Worm (Caenorhabditis elegans) whole organism, mixed stage, embryonic: ENCODE data around the gene vha-7.

Experiments used
- M03D4.4 ChIP-seq: sonication (generic microtip); optimal IDR thresholded peaks from 2 replicates; lab custom pipeline; 2017; ENCODE audit warnings: mild to moderate bottlenecking, missing genetic modification characterization, missing compliant biosample characterization
- ceh-39 ChIP-seq: fragments of 150-350 bp; optimal IDR thresholded peaks from 2 replicates; lab custom pipeline; 2014; ENCODE audit warnings: missing biosample characterization, missing genetic modification characterization
- ceh-43 ChIP-seq: fragments of 200-800 bp; sonication (Bioruptor generic); optimal IDR thresholded peaks from 2 replicates; lab custom pipeline; 2018; ENCODE audit warnings: mild to moderate bottlenecking, missing genetic modification characterization, moderate library complexity, missing compliant biosample characterization
- ceh-83 ChIP-seq: fragments of 200-800 bp; sonication (Bioruptor generic); optimal IDR thresholded peaks from 2 replicates; lab custom pipeline; 2018; ENCODE audit warnings: mild to moderate bottlenecking, missing genetic modification characterization, missing compliant biosample characterization
- ces-1 ChIP-seq: fragments of 150-350 bp; optimal IDR thresholded peaks from 2 replicates; lab custom pipeline; 2014; ENCODE audit warnings: missing biosample characterization, missing genetic modification reagents, missing genetic modification characterization
- cnd-1 ChIP-seq: fragments of 200-800 bp; sonication (Bioruptor generic); optimal IDR thresholded peaks from 2 replicates; lab custom pipeline; 2018; ENCODE audit warnings: mild to moderate bottlenecking, missing genetic modification characterization, missing compliant biosample characterization
- drap-1 ChIP-seq: fragments of 200-800 bp; sonication (Bioruptor generic); optimal IDR thresholded peaks from 3 replicates; lab custom pipeline; 2018; ENCODE audit warnings: mild to moderate bottlenecking, missing genetic modification characterization, missing compliant biosample characterization
- elt-1 ChIP-seq: sonication (generic microtip); optimal IDR thresholded peaks from 2 replicates; lab custom pipeline; 2017; ENCODE audit warnings: missing genetic modification characterization, mild to moderate bottlenecking, missing compliant biosample characterization, antibody characterized with exemption, moderate library complexity, borderline replicate concordance; ENCODE audit not compliant: insufficient read depth
- elt-3 ChIP-seq: fragments of 150-350 bp; optimal IDR thresholded peaks from 2 replicates; lab custom pipeline; 2014; ENCODE audit warnings: missing biosample characterization, missing genetic modification characterization
- flh-1 ChIP-seq: fragments of 200-800 bp; sonication (Bioruptor generic); optimal IDR thresholded peaks from 2 replicates; lab custom pipeline; 2018; ENCODE audit warnings: mild to moderate bottlenecking, missing genetic modification characterization, moderate library complexity, missing compliant biosample characterization
- ham-2 ChIP-seq: fragments of 200-800 bp; sonication (Bioruptor generic); optimal IDR thresholded peaks from 2 replicates; lab custom pipeline; 2018; ENCODE audit warnings: mild to moderate bottlenecking, missing genetic modification characterization, missing compliant biosample characterization
- hlh-1 ChIP-seq: fragments of 150-350 bp; optimal IDR thresholded peaks from 2 replicates; lab custom pipeline; 2014; ENCODE audit warnings: missing biosample characterization, missing genetic modification reagents, missing genetic modification characterization
- lin-13 ChIP-seq: fragments of 150-350 bp; optimal IDR thresholded peaks from 2 replicates; lab custom pipeline; 2014; ENCODE audit warnings: missing biosample characterization, missing genetic modification characterization
- lin-32 ChIP-seq: fragments of 200-800 bp; sonication (Bioruptor generic); optimal IDR thresholded peaks from 2 replicates; lab custom pipeline; 2018; ENCODE audit warnings: mild to moderate bottlenecking, missing genetic modification characterization, missing compliant biosample characterization
- lsy-2 ChIP-seq: fragments of 150-350 bp; optimal IDR thresholded peaks from 2 replicates; lab custom pipeline; 2014; ENCODE audit warnings: missing biosample characterization, missing genetic modification characterization
- mab-5 ChIP-seq: fragments of 150-350 bp; optimal IDR thresholded peaks from 2 replicates; lab custom pipeline; 2014; ENCODE audit warnings: missing biosample characterization, missing genetic modification characterization
- mep-1 ChIP-seq: fragments of 150-350 bp; optimal IDR thresholded peaks from 2 replicates; lab custom pipeline; 2017; ENCODE audit warnings: missing biosample characterization, missing genetic modification reagents, missing genetic modification characterization, inconsistent platforms
- mls-2 ChIP-seq: sonication (generic microtip); optimal IDR thresholded peaks from 2 replicates; lab custom pipeline; 2016; ENCODE audit warnings: mild to moderate bottlenecking, missing genetic modification characterization, moderate library complexity, missing compliant biosample characterization
- nhr-237 ChIP-seq: fragments of 150-350 bp; optimal IDR thresholded peaks from 2 replicates; lab custom pipeline; 2014; ENCODE audit warnings: missing biosample characterization, missing genetic modification characterization
- nhr-28 ChIP-seq: fragments of 150-350 bp; optimal IDR thresholded peaks from 2 replicates; lab custom pipeline; 2014; ENCODE audit warnings: missing biosample characterization, missing genetic modification characterization
- nhr-76 ChIP-seq: sonication (generic microtip); optimal IDR thresholded peaks from 2 replicates; lab custom pipeline; 2017; ENCODE audit warnings: missing biosample characterization, missing genetic modification characterization
- pha-4 ChIP-seq: fragments of 150-350 bp; optimal IDR thresholded peaks from 2 replicates; lab custom pipeline; 2018; ENCODE audit warnings: missing biosample characterization, missing genetic modification reagents, missing genetic modification characterization
- sem-2 ChIP-seq: fragments of 200-800 bp; sonication (Bioruptor generic); optimal IDR thresholded peaks from 2 replicates; lab custom pipeline; 2018; ENCODE audit warnings: mild to moderate bottlenecking, missing genetic modification characterization, missing compliant biosample characterization
- snpc-4 ChIP-seq: fragments of 150-350 bp; optimal IDR thresholded peaks from 2 replicates; lab custom pipeline; 2014; ENCODE audit warnings: missing biosample characterization, missing genetic modification characterization
- unc-120 ChIP-seq: sonication (generic microtip); optimal IDR thresholded peaks from 2 replicates; lab custom pipeline; 2017; ENCODE audit warnings: missing genetic modification characterization, missing compliant biosample characterization; ENCODE audit not compliant: poor library complexity, severe bottlenecking
- unc-62 ChIP-seq: fragments of 150-350 bp; optimal IDR thresholded peaks from 2 replicates; lab custom pipeline; 2014; ENCODE audit warnings: missing biosample characterization, missing genetic modification reagents, missing genetic modification characterization
- zip-8 ChIP-seq: fragments of 150-350 bp; optimal IDR thresholded peaks from 2 replicates; lab custom pipeline; 2014; ENCODE audit warnings: missing biosample characterization, missing genetic modification characterization

vha-7 gene

ce11 chrIV:12617934-12618333 is 22.3 kb upstream of the vha-7 start:
- TF ChIP-seq sem-2 (GFP tag; lab: Kevin White, UChicago) (no peak), ceh-43 (GFP tag; lab: Kevin White, UChicago) (no peak), drap-1 (GFP tag; lab: Kevin White, UChicago) (no peak)

- TF ChIP-seq lsy-2 (tag; lab: Kevin White, UChicago) = no peak
- no peak for TF ChIP-seq flh-1
- no peak for TF ChIP-seq hlh-1 (tag; lab: Kevin White, UChicago)
- no peak for TF ChIP-seq unc-62 (GFP tag; lab: Kevin White, UChicago)
- TF ChIP-seq ham-2 = no peak
- TF ChIP-seq zip-8 (tag; lab: Kevin White, UChicago) = no peak
- no peak for TF ChIP-seq mep-1 (tag; lab: Kevin White, UChicago)
- no peak for TF ChIP-seq pha-4 (tag; lab: Kevin White, UChicago)
- TF ChIP-seq elt-3 = no peak
- no peak for TF ChIP-seq drap-1 (GFP tag; lab: Kevin White, UChicago)
Measured at ce11 chrIV:12618877-12619276, 21.4 kb upstream of the vha-7 start.

ce11 chrIV:12620921-12621320 is 19.3 kb upstream of the vha-7 start:
- no peak for TF ChIP-seq nhr-28
- TF ChIP-seq sem-2 (GFP tag; lab: Kevin White, UChicago) = no peak
- TF ChIP-seq mab-5 (tag; lab: Kevin White, UChicago) = no peak
- peak; percentile 54 for TF ChIP-seq unc-62 (GFP tag; lab: Kevin White, UChicago)
- peak; percentile 84 for TF ChIP-seq hlh-1 (tag; lab: Kevin White, UChicago)
- no peak for TF ChIP-seq M03D4.4

ce11 chrIV:12630922-12631321 is 9.3 kb upstream of the vha-7 start, which contains the start of gene ark-1:
Gene ark-1 (minus strand): TSS chrIV:12631022.
- no peak for TF ChIP-seq lin-32
- TF ChIP-seq hlh-1 (tag; lab: Kevin White, UChicago) = no peak
- TF ChIP-seq mab-5 (tag; lab: Kevin White, UChicago) = no peak
- TF ChIP-seq nhr-237 (tag; lab: Kevin White, UChicago) = no peak
- no peak for TF ChIP-seq nhr-28
- no peak for TF ChIP-seq mep-1 (tag; lab: Kevin White, UChicago)
- TF ChIP-seq unc-120 (tag; lab: Kevin White, UChicago) = no peak
- TF ChIP-seq nhr-76 (tag; lab: Kevin White, UChicago) = no peak
- no peak for TF ChIP-seq M03D4.4
- TF ChIP-seq mls-2 (tag; lab: Kevin White, UChicago) = no peak
- no peak for TF ChIP-seq lsy-2 (tag; lab: Kevin White, UChicago)
- TF ChIP-seq flh-1 = no peak
- no peak for TF ChIP-seq unc-62 (GFP tag; lab: Kevin White, UChicago)
- TF ChIP-seq snpc-4 (tag; lab: Kevin White, UChicago) = no peak
- TF ChIP-seq drap-1 (GFP tag; lab: Kevin White, UChicago) = no peak
- TF ChIP-seq ceh-43 (GFP tag; lab: Kevin White, UChicago) = no peak
- TF ChIP-seq ceh-39 = no peak
- TF ChIP-seq, all 35 proteins: peak for 0

ce11 chrIV:12632430-12632829 is 7.8 kb upstream of the vha-7 start:
- TF ChIP-seq hlh-1 (tag; lab: Kevin White, UChicago) (no peak), ces-1 (peak; percentile 64)

DNA sequence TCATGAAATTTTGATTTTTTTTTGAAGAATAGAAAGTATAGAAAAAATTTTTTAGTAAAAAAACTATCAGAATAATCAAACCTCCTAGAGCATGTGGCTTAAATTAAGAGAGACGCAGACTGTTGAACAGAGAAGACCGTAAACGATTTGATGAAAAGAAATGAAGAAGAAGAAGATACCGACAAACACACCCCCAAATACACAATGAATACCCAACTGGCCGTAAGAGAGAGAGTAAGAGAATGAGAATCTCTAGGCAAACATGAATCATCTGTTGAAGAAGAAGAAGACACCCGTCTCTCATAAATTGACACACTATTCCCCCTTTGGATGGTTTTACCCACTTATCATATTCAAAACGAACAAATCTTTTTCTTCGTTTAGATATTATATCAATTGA is 6.4 kb upstream of the vha-7 start:
- TF ChIP-seq elt-1 (tag; lab: Kevin White, UChicago) = no peak
- TF ChIP-seq zip-8 (tag; lab: Kevin White, UChicago) = no peak
- TF ChIP-seq ces-1 = no peak
- peak; percentile 26 for TF ChIP-seq ham-2
- no peak for TF ChIP-seq lin-13 (tag; lab: Kevin White, UChicago)
- TF ChIP-seq unc-120 (tag; lab: Kevin White, UChicago) = peak; percentile 19
- TF ChIP-seq unc-62 (GFP tag; lab: Kevin White, UChicago) = peak; percentile 29
- TF ChIP-seq ceh-43 (GFP tag; lab: Kevin White, UChicago) = no peak
- TF ChIP-seq pha-4 (tag; lab: Kevin White, UChicago) = peak; percentile 10
- TF ChIP-seq mab-5 (tag; lab: Kevin White, UChicago) = no peak
- no peak for TF ChIP-seq cnd-1
- TF ChIP-seq ceh-83 = no peak
- no peak for TF ChIP-seq elt-3
